Fruit fly (Drosophila melanogaster): ENCODE results near the gene Set8.

Gene Set8

dm6 chr3R:14315912-14316444, at the start of gene Set8:
TSS of gene Set8 (plus strand) at chr3R:14316038.
- TF ChIP-seq corto (GFP tag; optimal IDR thresholded peaks at IDR 0.05) (no peak), MESR4 (GFP tag; optimal IDR thresholded peaks at IDR 0.05) (peak; percentile 93), Bgb (GFP tag; IDR thresholded peaks at IDR 0.05; ENCODE audit: partially characterized antibody) (peak; percentile 45; the same call in 1 of the 2 replicates), chm (GFP tag; IDR thresholded peaks at IDR 0.05) (0 out of 2 replicates have a peak, but pooled peaks have one; percentile 28), CG10431 (GFP tag; optimal IDR thresholded peaks at IDR 0.05) (peak; percentile 99), Fer1 (GFP tag; optimal IDR thresholded peaks at IDR 0.05) (peak; percentile 11), pzg (GFP tag; optimal IDR thresholded peaks at IDR 0.05) (peak; percentile 83), CG14710 (tag; optimal IDR thresholded peaks at IDR 0.05) (peak; percentile 66), CG17186 (GFP tag; optimal IDR thresholded peaks at IDR 0.05) (peak; percentile 18), HmgD (GFP tag; optimal IDR thresholded peaks at IDR 0.05) (peak; percentile 25), tio (GFP tag; optimal IDR thresholded peaks at IDR 0.05) (no peak), CG14050 (GFP tag; IDR thresholded peaks at IDR 0.05) (no peak), chinmo (GFP tag; IDR thresholded peaks at IDR 0.05; ENCODE audit: partially characterized antibody) (peak; percentile 78; the same call in 1 of the 4 replicates), ATbp (GFP tag; optimal IDR thresholded peaks at IDR 0.05) (no peak), CG1233 (GFP tag; optimal IDR thresholded peaks at IDR 0.05) (no peak), CG12391 (tag; optimal IDR thresholded peaks at IDR 0.05) (peak; percentile 18), CG6791 (GFP tag; IDR thresholded peaks at IDR 0.05; ENCODE audit: partially characterized antibody) (0 out of 3 replicates have a peak, but pooled peaks have one; percentile 12), CG17385 (GFP tag; optimal IDR thresholded peaks at IDR 0.05) (peak; percentile 94), row (GFP tag; IDR thresholded peaks at IDR 0.05) (peak; percentile 33; the same call in 1 of the 3 replicates), CG30403 (GFP tag; optimal IDR thresholded peaks at IDR 0.05) (peak; percentile 1), Med (GFP tag) (peak; percentile 79), CG2120 (GFP tag; optimal IDR thresholded peaks at IDR 0.05) (peak; percentile 25), HmgZ (tag; optimal IDR thresholded peaks at IDR 0.05) (peak; percentile 34), Hr3 (GFP tag; optimal IDR thresholded peaks at IDR 0.05) (peak; percentile 4), CG11696 (GFP tag; IDR thresholded peaks at IDR 0.05) (no peak), crol (GFP tag; IDR thresholded peaks at IDR 0.05) (peak; percentile 97), CG2129 (GFP tag; IDR thresholded peaks at IDR 0.05; ENCODE audit: partially characterized antibody) (no peak), BEAF-32 (GFP tag; optimal IDR thresholded peaks at IDR 0.05) (peak; percentile 41), zen (tag; optimal IDR thresholded peaks at IDR 0.05) (peak; percentile 40), Hmx (GFP tag; optimal IDR thresholded peaks at IDR 0.05) (no peak), phol (tag; optimal IDR thresholded peaks at IDR 0.05) (peak; percentile 54), nerfin-1 (tag; optimal IDR thresholded peaks at IDR 0.05) (peak; percentile 45), CG8924 (tag; optimal IDR thresholded peaks at IDR 0.05) (peak; percentile 66), Opbp (GFP tag; IDR thresholded peaks at IDR 0.05; ENCODE audit: partially characterized antibody) (0 out of 3 replicates have a peak, but pooled peaks have one; percentile 44), CG4617 (GFP tag; optimal IDR thresholded peaks at IDR 0.05; ENCODE audit: borderline replicate concordance) (peak; percentile 91), Dp (GFP tag; optimal IDR thresholded peaks at IDR 0.05) (peak; percentile 46), gro (GFP tag; optimal IDR thresholded peaks at IDR 0.05) (peak; percentile 35), CHES-1-like (GFP tag; optimal IDR thresholded peaks at IDR 0.05) (peak; percentile 61), Trl (optimal IDR thresholded peaks at IDR 0.05) (peak in 1 of 2 experiments; percentile 32), Trl (GFP tag; optimal IDR thresholded peaks at IDR 0.05) (no peak), sens (GFP tag) (peak; percentile 74), fru (optimal IDR thresholded peaks at IDR 0.05) (no peak), CG34224 (GFP tag; IDR thresholded peaks at IDR 0.05; ENCODE audit: partially characterized antibody) (peak; percentile 59; the same call in 1 of the 3 replicates), CG9215 (GFP tag; IDR thresholded peaks at IDR 0.05) (no peak), Sry-δ (GFP tag; optimal IDR thresholded peaks at IDR 0.05) (peak; percentile 24), MBD-R2 (GFP tag; IDR thresholded peaks at IDR 0.05) (peak; percentile 43), CG11093 (GFP tag; IDR thresholded peaks at IDR 0.05) (no peak), CG15011 (GFP tag; optimal IDR thresholded peaks at IDR 0.05) (no peak), Lhr (GFP tag; optimal IDR thresholded peaks at IDR 0.05) (peak; percentile 68), Myb (GFP tag; optimal IDR thresholded peaks at IDR 0.05) (peak; percentile 6)

Measured in whole organism, embryonic.